Fruit fly (Drosophila melanogaster): Measurements from ENCODE around the gene CG15258.

Gene CG15258

DNA sequence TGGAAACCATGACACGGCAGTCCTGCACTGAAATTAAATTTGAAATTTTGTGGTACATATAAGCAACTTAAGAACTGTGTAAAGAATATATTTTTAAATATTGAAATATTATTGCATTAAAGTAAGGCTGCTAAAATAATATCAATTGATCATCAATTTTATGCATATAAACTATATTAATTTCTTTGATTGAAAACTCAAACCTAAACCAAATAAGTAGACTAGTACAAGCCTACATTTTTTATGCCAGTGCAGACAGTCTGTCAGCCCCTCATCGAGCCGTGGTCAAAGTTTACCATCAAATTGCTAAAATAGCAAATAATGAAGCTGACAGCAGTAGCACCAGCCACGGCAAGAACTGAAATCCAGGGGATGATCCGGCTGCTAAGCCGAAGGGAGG lies 8.6 kb upstream of the CG15258 start (continued):
- TF ChIP-seq fd64A (GFP tag; optimal IDR thresholded peaks at IDR 0.05), result no peak
- TF ChIP-seq CG42726 (GFP tag; IDR thresholded peaks at IDR 0.05; ENCODE audit: partially characterized antibody), result no peak
- TF ChIP-seq H2.0 (GFP tag; IDR thresholded peaks at IDR 0.05), result no peak
- TF ChIP-seq CG31441 (GFP tag; IDR thresholded peaks at IDR 0.05), result peak; percentile 34; the same call in 1 of the 2 replicates
- TF ChIP-seq CG15601 (tag; optimal IDR thresholded peaks at IDR 0.05), result no peak
- TF ChIP-seq CG12391 (tag; optimal IDR thresholded peaks at IDR 0.05), result peak; percentile 1
- TF ChIP-seq bsh (GFP tag; optimal IDR thresholded peaks at IDR 0.05), result peak in 1 of 2 experiments; percentile 15
- TF ChIP-seq ato (GFP tag; IDR thresholded peaks at IDR 0.05; ENCODE audit: partially characterized antibody), result no peak
- TF ChIP-seq CG14014 (GFP tag; IDR thresholded peaks at IDR 0.05), result no peak
- TF ChIP-seq fu2 (GFP tag; optimal IDR thresholded peaks at IDR 0.05), result no peak
- no peak for TF ChIP-seq Stat92E (GFP tag; optimal IDR thresholded peaks at IDR 0.05)
- no peak for TF ChIP-seq Tbp (GFP tag; optimal IDR thresholded peaks at IDR 0.05)
- no peak for TF ChIP-seq zfh1 (GFP tag; IDR thresholded peaks at IDR 0.05)
- TF ChIP-seq Ets65A (GFP tag), result no peak
- TF ChIP-seq vnd (GFP tag; IDR thresholded peaks at IDR 0.05; ENCODE audit: partially characterized antibody), result no peak
- TF ChIP-seq Camta (GFP tag; optimal IDR thresholded peaks at IDR 0.05), result no peak
- TF ChIP-seq gfzf (GFP tag; optimal IDR thresholded peaks at IDR 0.05), result no peak
- no peak for TF ChIP-seq mld (GFP tag; IDR thresholded peaks at IDR 0.05; ENCODE audit: partially characterized antibody)
- TF ChIP-seq CG11504 (tag; optimal IDR thresholded peaks at IDR 0.05), result peak; percentile 39
- TF ChIP-seq CG11247 (GFP tag; IDR thresholded peaks at IDR 0.05), result no peak
- TF ChIP-seq CG16779 (GFP tag; IDR thresholded peaks at IDR 0.05), result no peak
- no peak for TF ChIP-seq CG10209 (GFP tag; optimal IDR thresholded peaks at IDR 0.05)
- peak; percentile 26 for TF ChIP-seq dmrt99B (tag; optimal IDR thresholded peaks at IDR 0.05)
- no peak for TF ChIP-seq CG10274 (GFP tag; optimal IDR thresholded peaks at IDR 0.05)
- TF ChIP-seq CG14965 (GFP tag; optimal IDR thresholded peaks at IDR 0.05; ENCODE audit: borderline replicate concordance), result no peak
- no peak for TF ChIP-seq Atf-2 (GFP tag; optimal IDR thresholded peaks at IDR 0.05)
- no peak for TF ChIP-seq sim (GFP tag; IDR thresholded peaks at IDR 0.05)
- no peak for TF ChIP-seq CG12769 (tag; optimal IDR thresholded peaks at IDR 0.05)
- TF ChIP-seq CG1647 (GFP tag; optimal IDR thresholded peaks at IDR 0.05), result no peak
- TF ChIP-seq zfh2 (GFP tag; optimal IDR thresholded peaks at IDR 0.05), result no peak
- TF ChIP-seq corto (GFP tag; optimal IDR thresholded peaks at IDR 0.05), result no peak
- no peak for TF ChIP-seq schlank (tag; optimal IDR thresholded peaks at IDR 0.05)
- TF ChIP-seq CG15269 (tag; optimal IDR thresholded peaks at IDR 0.05), result no peak
- no peak for TF ChIP-seq Dbx (GFP tag; IDR thresholded peaks at IDR 0.05)
- TF ChIP-seq CG4424 (GFP tag; optimal IDR thresholded peaks at IDR 0.05), result no peak
- TF ChIP-seq D19A (tag; optimal IDR thresholded peaks at IDR 0.05), result peak; percentile 35
- TF ChIP-seq ems (GFP tag; optimal IDR thresholded peaks at IDR 0.05), result no peak
- no peak for TF ChIP-seq gcm2 (GFP tag; optimal IDR thresholded peaks at IDR 0.05)
- no peak for TF ChIP-seq CG11723 (GFP tag; optimal IDR thresholded peaks at IDR 0.05)
- TF ChIP-seq sens (GFP tag), result peak; percentile 9
- no peak for TF ChIP-seq CG1024 (GFP tag; IDR thresholded peaks at IDR 0.05)
- TF ChIP-seq CG18262 (tag; optimal IDR thresholded peaks at IDR 0.05), result peak; percentile 55
- TF ChIP-seq CG4730 (GFP tag; IDR thresholded peaks at IDR 0.05), result no peak
- TF ChIP-seq odd (GFP tag; optimal IDR thresholded peaks at IDR 0.05), result no peak
- TF ChIP-seq CG10959 (GFP tag; IDR thresholded peaks at IDR 0.05), result no peak
- TF ChIP-seq Scr (GFP tag; IDR thresholded peaks at IDR 0.05; ENCODE audit: partially characterized antibody), result no peak
- TF ChIP-seq HLH3B (GFP tag; IDR thresholded peaks at IDR 0.05), result no peak
- no peak for TF ChIP-seq da (GFP tag; optimal IDR thresholded peaks at IDR 0.05)
- TF ChIP-seq CG2712 (tag; optimal IDR thresholded peaks at IDR 0.05), result peak; percentile 63
- no peak for TF ChIP-seq CG9932 (GFP tag; IDR thresholded peaks at IDR 0.05)
- TF ChIP-seq CG32532 (GFP tag; IDR thresholded peaks at IDR 0.05), result no peak
- TF ChIP-seq oc (tag; optimal IDR thresholded peaks at IDR 0.05), result no peak
